Worm (Caenorhabditis elegans) whole organism, late embryonic: ENCODE data around the gene srw-29.

Experiments used
- ceh-30 ChIP-seq: fragments of 150-350 bp; optimal IDR thresholded peaks from 2 replicates; lab custom pipeline; 2014; ENCODE audit warnings: missing biosample characterization, missing genetic modification characterization
- ceh-48 ChIP-seq: sonication (generic microtip); optimal IDR thresholded peaks from 2 replicates; lab custom pipeline; 2016; ENCODE audit warnings: missing genetic modification characterization, inconsistent platforms, missing compliant biosample characterization
- nhr-232 ChIP-seq: sonication (generic microtip); optimal IDR thresholded peaks from 2 replicates; lab custom pipeline; 2016; ENCODE audit warnings: missing genetic modification characterization, missing compliant biosample characterization
- syd-9 ChIP-seq: sonication (generic microtip); optimal IDR thresholded peaks from 2 replicates; lab custom pipeline; 2016; ENCODE audit warnings: mild to moderate bottlenecking, missing genetic modification characterization, moderate library complexity, missing compliant biosample characterization

DNA sequence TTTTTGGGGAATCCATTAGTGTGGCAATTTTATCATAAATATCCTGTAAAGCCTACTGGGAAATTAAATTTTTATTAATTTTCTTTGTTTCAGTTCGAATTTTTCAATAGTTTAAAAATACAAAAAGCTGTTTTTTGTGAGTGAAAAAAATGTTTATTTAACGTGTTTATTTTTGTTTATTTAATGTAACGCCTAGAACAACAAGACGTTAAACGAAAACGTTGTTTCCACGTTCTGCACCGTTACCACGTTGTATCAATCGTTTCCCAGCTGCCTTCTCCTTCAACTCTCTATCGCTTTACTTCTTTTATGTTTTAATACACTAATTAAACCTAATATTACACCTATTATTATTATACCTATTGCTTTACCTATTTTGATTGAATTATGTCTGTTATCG, 23.4 kb upstream of the srw-29 start, which contains the start of gene T08G3.13:
- TF ChIP-seq syd-9 (no peak), nhr-232 (no peak), ceh-48 (no peak), ceh-30 (tag; lab: Kevin White, UChicago) (no peak)
